Fruit fly (Drosophila melanogaster): ENCODE results near the gene CheB38b.

CheB38b gene

DNA sequence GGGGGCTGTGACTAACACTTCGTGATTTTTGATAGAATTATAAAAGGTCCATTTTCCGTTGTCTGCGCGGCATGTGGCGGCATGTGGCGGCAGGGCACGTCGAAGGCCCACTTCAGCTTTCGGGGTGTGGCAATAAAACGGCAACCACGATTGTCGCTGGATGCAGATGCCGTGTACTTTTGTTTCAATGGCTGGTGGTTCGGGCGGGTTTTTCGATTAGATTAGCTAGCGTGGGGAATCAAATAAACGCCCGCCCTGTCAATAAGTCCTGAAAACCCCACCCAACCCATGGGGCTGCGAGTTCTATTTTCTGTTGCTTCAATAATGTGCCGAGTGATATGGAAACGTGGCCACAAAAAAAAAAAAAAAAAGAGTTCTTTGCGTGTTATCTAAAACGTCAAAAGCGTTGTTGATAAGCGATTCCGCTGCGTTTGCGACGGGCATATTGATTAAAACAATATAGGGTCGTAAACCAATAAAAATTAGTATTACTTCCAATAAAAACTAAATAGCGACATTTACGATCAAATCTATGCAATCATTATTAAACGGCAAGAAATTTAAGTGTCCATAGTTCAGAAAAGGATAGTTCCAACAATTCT is 43.5 kb downstream of the CheB38b start:
- TF ChIP-seq h (optimal IDR thresholded peaks at IDR 0.05) (no peak), psq (optimal IDR thresholded peaks at IDR 0.05) (no peak), Sin3A (optimal IDR thresholded peaks at IDR 0.05) (no peak), Myc (optimal IDR thresholded peaks at IDR 0.05) (no peak), ttk (optimal IDR thresholded peaks at IDR 0.05) (no peak), insv (optimal IDR thresholded peaks at IDR 0.05) (no peak)

DNA sequence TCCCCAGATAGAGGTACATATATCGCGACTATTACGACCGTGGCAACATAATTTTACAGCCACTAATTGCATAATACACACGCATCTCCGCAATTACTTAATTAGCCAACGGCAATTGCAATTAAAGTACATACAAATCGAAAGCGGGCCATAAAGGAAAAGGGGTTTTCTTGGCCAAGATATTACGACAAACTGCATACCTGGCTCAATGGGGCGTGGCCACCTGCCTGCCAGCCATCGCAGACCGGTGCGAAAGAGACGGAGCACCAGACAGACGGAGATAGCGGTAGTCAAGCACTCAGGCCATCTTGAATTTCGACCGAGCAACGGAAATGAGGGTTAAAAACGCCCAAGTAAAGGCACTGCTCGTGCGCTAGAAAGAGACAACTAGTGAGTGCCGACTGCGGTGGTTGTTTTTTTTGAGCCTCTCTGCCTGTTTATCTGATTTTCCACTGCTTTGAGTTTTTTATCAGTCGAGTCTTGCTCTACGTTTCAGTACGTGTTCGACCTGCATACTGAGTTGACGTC is 46.8 kb downstream of the CheB38b start, which contains the start of gene cad:
Gene cad (plus strand): TSS at position 490 of the 528 bp plus-strand sequence.
- TF ChIP-seq psq (optimal IDR thresholded peaks at IDR 0.05), result no peak
- no peak for TF ChIP-seq ttk (optimal IDR thresholded peaks at IDR 0.05)
- TF ChIP-seq Myc (optimal IDR thresholded peaks at IDR 0.05), result no peak
- TF ChIP-seq insv (optimal IDR thresholded peaks at IDR 0.05), result no peak
- TF ChIP-seq h (optimal IDR thresholded peaks at IDR 0.05), result no peak
- no peak for TF ChIP-seq Sin3A (optimal IDR thresholded peaks at IDR 0.05)

DNA sequence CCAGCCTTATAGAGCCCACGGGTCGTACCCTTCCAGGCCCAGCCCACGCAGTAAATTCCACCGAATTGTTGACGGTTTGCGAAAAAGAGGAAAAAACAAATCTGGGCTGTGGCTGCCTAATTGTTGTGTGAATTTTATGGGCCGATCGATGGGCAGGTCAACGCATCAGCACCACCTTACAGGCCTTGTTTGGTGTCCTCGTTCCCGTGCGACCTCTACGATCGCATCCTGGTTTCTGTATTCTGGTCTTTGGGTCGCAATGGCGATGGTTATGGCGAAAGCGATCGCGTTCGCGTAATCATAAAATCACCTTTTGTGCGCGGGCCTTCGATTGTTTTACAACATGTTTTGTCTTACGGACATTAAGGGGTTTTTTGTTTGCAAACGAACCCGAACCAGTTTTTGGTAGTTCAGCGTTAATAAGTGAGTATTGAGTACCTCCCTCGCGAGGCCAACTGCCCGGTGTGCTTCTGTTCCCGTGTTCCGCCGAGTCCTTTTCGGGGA is 48.5 kb downstream of the CheB38b start:
- TF ChIP-seq psq (optimal IDR thresholded peaks at IDR 0.05) (no peak), insv (optimal IDR thresholded peaks at IDR 0.05) (no peak), ttk (optimal IDR thresholded peaks at IDR 0.05) (no peak), Myc (optimal IDR thresholded peaks at IDR 0.05) (no peak), Sin3A (optimal IDR thresholded peaks at IDR 0.05) (no peak)
